Worm (Caenorhabditis elegans) whole organism, L2 larva: ENCODE results near the gene Y17D7C.1.

Experiments
- nhr-129 ChIP-seq: fragments of 150-350 bp; optimal IDR thresholded peaks from 2 replicates; lab custom pipeline; 2014; ENCODE audit warnings: missing biosample characterization, missing genetic modification characterization
- snpc-4 ChIP-seq: fragments of 150-350 bp; optimal IDR thresholded peaks from 2 replicates; lab custom pipeline; 2014; ENCODE audit warnings: missing biosample characterization, missing genetic modification characterization
- unc-62 ChIP-seq: fragments of 150-350 bp; optimal IDR thresholded peaks from 2 replicates; lab custom pipeline; 2014; ENCODE audit warnings: missing biosample characterization, missing genetic modification reagents, missing genetic modification characterization

DNA sequence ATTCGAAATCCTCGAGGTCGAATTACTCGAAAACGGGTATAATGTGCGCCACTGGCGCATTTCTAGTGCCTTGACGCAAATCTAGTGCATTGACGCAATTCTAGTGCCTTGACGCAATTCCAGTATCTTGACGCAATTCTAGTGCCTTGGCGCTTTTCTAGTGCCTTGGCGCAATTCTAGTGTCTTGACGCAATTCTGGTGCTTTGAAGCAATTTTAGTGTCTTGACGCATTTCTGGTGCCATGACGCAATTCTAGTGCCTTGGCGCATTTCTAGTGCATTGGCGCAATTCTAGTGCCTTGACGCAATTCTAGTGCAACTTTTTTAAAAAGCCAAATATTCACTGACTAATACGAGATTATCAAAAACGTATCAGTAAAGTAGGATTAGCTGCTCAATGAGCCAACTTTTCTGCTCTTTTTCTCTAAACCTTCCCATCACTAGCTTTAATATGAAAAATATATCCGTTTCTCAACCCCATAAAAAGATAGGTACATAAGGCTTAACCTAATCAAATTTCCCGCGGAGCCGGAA is 21.8 kb upstream of the Y17D7C.1 start, which contains the start of gene Y69H2.17:
- TF ChIP-seq nhr-129 (tag; lab: Kevin White, UChicago) = no peak
- TF ChIP-seq unc-62 (GFP tag; lab: Kevin White, UChicago) = no peak
- TF ChIP-seq snpc-4 (tag; lab: Kevin White, UChicago) = no peak
